Worm (Caenorhabditis elegans): ENCODE measurements around the gene T14G8.4.
A peak's percentile ranks its signal among the peaks of the same experiment; 100 is the strongest.

The T14G8.4 gene

DNA sequence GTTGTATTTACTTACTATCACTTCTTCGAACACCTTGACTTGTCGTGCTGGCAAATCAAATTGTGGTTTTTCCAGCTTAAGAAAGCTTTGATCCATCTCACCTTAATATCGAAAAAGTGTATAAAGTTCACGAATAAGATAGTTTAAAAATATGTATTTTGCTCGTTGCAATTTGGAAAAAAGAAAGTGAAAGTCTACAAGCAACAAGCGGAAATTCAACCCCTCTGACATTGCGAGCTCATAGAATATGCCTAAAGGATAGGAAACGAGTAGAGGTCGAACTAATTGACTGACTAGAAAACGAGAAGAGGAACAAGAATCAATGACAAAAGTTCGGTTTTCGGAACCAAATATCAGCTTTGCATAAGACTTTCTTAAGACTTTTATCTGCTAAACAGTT is at the start of gene T14G8.4:
Gene T14G8.4, minus strand, starts transcription at position 101 of the 400 bp plus-strand sequence.
- TF ChIP-seq dao-5 (tag; optimal IDR thresholded peaks at IDR 0.05) (no peak), W03F9.2 (tag; optimal IDR thresholded peaks at IDR 0.05) (no peak), him-1 (tag; optimal IDR thresholded peaks at IDR 0.05) (no peak)

- TF ChIP-seq dao-5 (tag; optimal IDR thresholded peaks at IDR 0.05) (no peak), W03F9.2 (tag; optimal IDR thresholded peaks at IDR 0.05) (no peak), him-1 (tag; optimal IDR thresholded peaks at IDR 0.05) (no peak)
Measured at ce11 chrX:12912435-12912834, 48.7 kb upstream of the T14G8.4 start.

- TF ChIP-seq dao-5 (tag; optimal IDR thresholded peaks at IDR 0.05) (no peak), him-1 (tag; optimal IDR thresholded peaks at IDR 0.05) (no peak), W03F9.2 (tag; optimal IDR thresholded peaks at IDR 0.05) (no peak)
Measured at ce11 chrX:12911235-12911634, 47.5 kb upstream of the T14G8.4 start.

ce11 chrX:12909910-12910309 is 46.2 kb upstream of the T14G8.4 start:
- no peak for TF ChIP-seq W03F9.2 (tag; optimal IDR thresholded peaks at IDR 0.05)
- TF ChIP-seq dao-5 (tag; optimal IDR thresholded peaks at IDR 0.05), result no peak
- TF ChIP-seq him-1 (tag; optimal IDR thresholded peaks at IDR 0.05), result no peak

- TF ChIP-seq dao-5 (tag; optimal IDR thresholded peaks at IDR 0.05) (no peak), him-1 (tag; optimal IDR thresholded peaks at IDR 0.05) (no peak), W03F9.2 (tag; optimal IDR thresholded peaks at IDR 0.05) (no peak)
Measured at ce11 chrX:12908715-12909114, 45.0 kb upstream of the T14G8.4 start.

DNA sequence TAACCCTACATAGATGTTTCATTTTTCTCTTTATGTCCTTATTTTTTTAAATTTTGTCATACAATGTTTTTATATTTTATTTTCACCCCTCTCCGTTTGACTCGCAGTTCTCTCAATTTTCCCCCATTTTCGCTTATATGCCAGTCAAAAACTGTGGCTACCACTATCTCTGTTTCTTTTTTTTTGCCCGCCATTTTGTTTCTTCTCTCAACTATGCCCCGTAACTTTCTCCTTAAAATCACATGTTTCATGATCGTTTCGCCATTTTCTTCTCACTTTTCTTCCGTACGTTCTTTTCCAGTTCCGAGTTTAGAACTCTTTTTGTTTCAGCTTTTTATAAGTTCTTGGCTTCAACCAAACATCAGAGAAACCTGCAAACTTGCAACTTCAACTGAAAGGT is 43.8 kb upstream of the T14G8.4 start, which contains the start of gene pqn-18:
Gene pqn-18, plus strand, starts transcription at position 331 of the 400 bp plus-strand sequence.
- TF ChIP-seq W03F9.2 (tag; optimal IDR thresholded peaks at IDR 0.05), result no peak
- no peak for TF ChIP-seq dao-5 (tag; optimal IDR thresholded peaks at IDR 0.05)
- TF ChIP-seq him-1 (tag; optimal IDR thresholded peaks at IDR 0.05), result no peak

ce11 chrX:12903810-12904209 is 40.1 kb upstream of the T14G8.4 start:
- TF ChIP-seq dao-5 (tag; optimal IDR thresholded peaks at IDR 0.05) (no peak), him-1 (tag; optimal IDR thresholded peaks at IDR 0.05) (no peak), W03F9.2 (tag; optimal IDR thresholded peaks at IDR 0.05) (no peak)

DNA sequence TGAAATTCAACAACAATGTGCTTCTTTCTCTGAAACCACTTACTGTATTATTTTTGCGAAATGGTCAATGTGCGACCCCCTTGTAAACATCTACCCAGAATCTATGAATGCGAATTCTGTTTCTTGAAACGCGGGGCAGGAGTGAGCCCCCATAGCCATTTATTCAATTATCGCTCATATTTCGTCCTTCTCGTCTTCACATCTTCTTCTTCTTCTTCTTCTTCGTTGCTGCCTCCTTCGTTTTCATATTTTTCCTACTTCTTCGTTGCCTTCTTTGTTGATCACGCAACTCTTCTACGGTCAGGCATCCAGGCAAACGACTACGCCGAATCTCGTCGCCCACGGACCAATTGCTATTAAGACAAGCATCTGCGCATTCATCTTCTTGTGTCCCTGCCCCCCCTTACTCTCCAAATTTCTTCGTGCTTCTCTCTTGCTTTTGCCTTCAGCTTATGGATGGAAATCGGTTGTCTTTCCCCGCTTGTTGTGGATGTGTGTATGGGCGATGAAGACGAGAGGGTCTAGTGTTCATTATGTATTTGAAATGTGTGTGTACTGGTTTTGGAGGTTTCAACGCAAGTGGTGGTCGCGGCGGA is 38.5 kb upstream of the T14G8.4 start:
- TF ChIP-seq dao-5 (tag; optimal IDR thresholded peaks at IDR 0.05), result no peak
- TF ChIP-seq him-1 (tag; optimal IDR thresholded peaks at IDR 0.05), result no peak
- no peak for TF ChIP-seq W03F9.2 (tag; optimal IDR thresholded peaks at IDR 0.05)

- TF ChIP-seq him-1 (tag; optimal IDR thresholded peaks at IDR 0.05) (no peak), dao-5 (tag; optimal IDR thresholded peaks at IDR 0.05) (no peak), W03F9.2 (tag; optimal IDR thresholded peaks at IDR 0.05) (no peak)
Measured at ce11 chrX:12899140-12899888, 35.6 kb upstream of the T14G8.4 start.

DNA sequence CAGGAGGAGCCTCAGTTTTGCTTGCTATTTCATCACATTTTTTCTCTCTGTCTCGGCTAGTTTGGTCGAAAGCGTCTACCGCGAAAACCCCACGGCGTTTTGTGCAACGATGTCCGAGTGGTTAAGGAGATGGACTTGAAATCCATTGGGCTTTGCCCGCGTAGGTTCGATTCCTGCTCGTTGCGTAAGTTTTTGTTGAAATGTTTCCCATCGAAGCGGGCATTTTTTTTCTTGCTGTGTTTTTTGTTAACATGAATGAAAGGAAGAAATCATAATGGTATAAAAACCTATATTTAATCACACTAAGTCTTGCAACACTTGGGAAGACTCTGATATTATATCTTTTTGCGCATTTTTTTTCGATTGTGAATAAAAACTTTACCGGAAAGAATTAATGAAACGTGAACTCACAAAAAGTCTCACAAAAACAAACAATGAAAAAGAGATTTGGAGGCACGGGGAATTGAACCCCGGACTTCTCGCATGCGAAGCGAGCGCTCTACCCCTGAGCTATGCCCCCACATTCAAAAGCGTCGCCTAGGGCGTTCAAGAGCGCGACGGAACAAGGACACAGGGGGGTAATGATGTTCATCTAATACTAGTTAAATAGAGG is 26.2 kb upstream of the T14G8.4 start:
- TF ChIP-seq dao-5 (tag; optimal IDR thresholded peaks at IDR 0.05), result peak; percentile 46
- peak; percentile 8 for TF ChIP-seq W03F9.2 (tag; optimal IDR thresholded peaks at IDR 0.05)
- TF ChIP-seq him-1 (tag; optimal IDR thresholded peaks at IDR 0.05), result peak; percentile 60

DNA sequence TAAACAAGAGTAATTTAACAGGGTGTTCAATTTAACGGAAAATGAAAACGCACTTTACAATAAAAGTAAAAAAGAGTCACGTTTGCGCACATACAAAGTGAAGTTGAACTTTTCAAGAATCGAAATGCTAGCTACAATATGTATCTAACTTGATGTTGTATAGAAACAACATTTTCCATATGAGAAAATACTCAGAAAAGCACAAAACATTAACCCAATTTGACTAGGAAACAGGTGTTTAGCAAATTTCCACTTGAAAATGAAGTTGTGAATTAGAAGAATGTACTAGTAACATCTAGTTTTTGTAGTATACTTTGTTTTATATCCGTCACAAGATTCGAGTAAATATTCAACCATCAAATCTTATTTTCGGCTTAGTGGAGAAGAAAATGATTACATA is 21.2 kb upstream of the T14G8.4 start, which contains the start of gene gpc-1:
Gene gpc-1, minus strand, starts transcription at position 117 of the 400 bp plus-strand sequence.
- TF ChIP-seq him-1 (tag; optimal IDR thresholded peaks at IDR 0.05) (no peak), W03F9.2 (tag; optimal IDR thresholded peaks at IDR 0.05) (no peak)

DNA sequence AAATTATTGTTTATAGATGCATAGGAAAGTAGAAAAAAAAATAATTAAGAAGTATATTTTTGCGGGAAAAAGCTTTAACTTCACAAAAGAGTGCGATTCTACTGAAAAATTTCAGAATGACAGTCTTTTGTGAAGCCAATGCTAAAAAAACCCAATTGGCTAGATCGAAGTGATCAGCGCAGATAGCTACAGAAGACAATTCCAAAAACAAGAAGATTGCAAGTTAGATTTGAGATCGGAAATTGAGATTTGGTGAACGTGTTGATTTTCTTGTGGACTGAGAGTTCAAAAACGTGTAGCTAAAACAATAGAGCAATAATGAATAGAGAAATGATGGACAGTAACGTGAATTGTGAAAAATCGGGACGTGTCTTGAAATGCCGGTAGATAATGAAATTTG is 17.5 kb upstream of the T14G8.4 start:
- TF ChIP-seq him-1 (tag; optimal IDR thresholded peaks at IDR 0.05) (no peak), W03F9.2 (tag; optimal IDR thresholded peaks at IDR 0.05) (no peak), dao-5 (tag; optimal IDR thresholded peaks at IDR 0.05) (no peak)

DNA sequence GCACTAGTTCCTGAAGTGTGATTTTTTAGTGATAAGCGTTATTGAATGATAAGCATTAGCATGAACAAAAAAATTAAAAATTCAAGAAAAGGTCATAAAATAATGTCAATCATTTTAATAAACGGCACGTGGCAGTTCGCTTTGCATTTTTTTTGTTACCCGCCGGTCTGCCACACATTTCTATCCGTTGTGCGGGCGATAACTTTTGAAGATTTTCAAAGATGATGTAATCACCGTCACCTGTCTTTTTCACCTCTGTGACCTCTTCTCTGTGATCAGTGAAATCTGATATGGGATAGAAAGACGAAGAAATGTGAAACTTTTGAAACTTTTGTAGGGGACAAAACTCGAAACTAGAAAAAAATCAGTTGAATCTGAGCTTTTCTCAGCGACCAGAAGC is 14.2 kb upstream of the T14G8.4 start:
- TF ChIP-seq dao-5 (tag; optimal IDR thresholded peaks at IDR 0.05) (no peak), W03F9.2 (tag; optimal IDR thresholded peaks at IDR 0.05) (no peak), him-1 (tag; optimal IDR thresholded peaks at IDR 0.05) (no peak)
